Worm (Caenorhabditis elegans): ENCODE measurements around the gene xpo-1.

- TF ChIP-seq ztf-4 (tag; optimal IDR thresholded peaks at IDR 0.05) (no peak), fkh-10 (GFP tag; optimal IDR thresholded peaks at IDR 0.05) (no peak), R02D3.7 (tag; optimal IDR thresholded peaks at IDR 0.05) (no peak), ceh-82 (tag; optimal IDR thresholded peaks at IDR 0.05) (no peak), nhr-12 (tag; optimal IDR thresholded peaks at IDR 0.05) (no peak), zag-1 (tag; optimal IDR thresholded peaks at IDR 0.05) (no peak), ama-1 (optimal IDR thresholded peaks at IDR 0.05) (no peak), fos-1 (tag; optimal IDR thresholded peaks at IDR 0.05) (no peak), pha-4 (tag; optimal IDR thresholded peaks at IDR 0.05) (no peak), unc-39 (tag; optimal IDR thresholded peaks at IDR 0.05) (no peak), snpc-4 (tag; optimal IDR thresholded peaks at IDR 0.05) (no peak), nhr-23 (tag; optimal IDR thresholded peaks at IDR 0.05) (no peak), skn-1 (tag; optimal IDR thresholded peaks at IDR 0.05) (no peak), nhr-77 (tag; optimal IDR thresholded peaks at IDR 0.05) (no peak)
Observed at ce11 chrV:7852078-7852477, 47.2 kb downstream of the xpo-1 start.

Data from whole organism, L3 larva.